Fruit fly (Drosophila melanogaster) whole organism, embryonic: ENCODE results near the gene CG10576.
A peak's percentile ranks its signal among the peaks of the same experiment; 100 is the strongest.

Source experiments
- Adf1 ChIP-seq: fragments of 200-800 bp; sonication (Bioruptor generic); IDR thresholded peaks from 2 replicates; pipeline ENCODE4 v1.3.6; 2022; ENCODE audit warnings: missing biosample characterization, missing genetic modification characterization
- Aef1 ChIP-seq: fragments of 200-800 bp; sonication (Bioruptor generic); IDR thresholded peaks from 3 replicates; pipeline ENCODE4 v1.3.6; 2022; ENCODE audit warnings: missing biosample characterization, missing genetic modification characterization
- Asciz ChIP-seq: fragments of 200-800 bp; sonication (Bioruptor generic); optimal IDR thresholded peaks from 2 replicates; lab custom pipeline; 2017; ENCODE audit warnings: missing biosample characterization, mild to moderate bottlenecking, missing genetic modification characterization, missing genetic modification reagents
- Bgb ChIP-seq: fragments of 200-800 bp; sonication (Bioruptor generic); IDR thresholded peaks from 2 replicates; pipeline ENCODE4 v1.3.6; 2022; ENCODE audit warnings: missing biosample characterization, missing genetic modification characterization; ENCODE audit not compliant: partially characterized antibody
- CG10543 ChIP-seq: fragments of 200-800 bp; sonication (Bioruptor generic); optimal IDR thresholded peaks from 3 replicates; lab custom pipeline; 2017; ENCODE audit warnings: missing biosample characterization, mild to moderate bottlenecking, missing genetic modification characterization, moderate library complexity
- CG12071 ChIP-seq: fragments of 200-800 bp; sonication (Bioruptor generic); optimal IDR thresholded peaks from 3 replicates; lab custom pipeline; 2018; ENCODE audit warnings: missing biosample characterization, mild to moderate bottlenecking, missing genetic modification characterization
- CG12391 ChIP-seq: fragments of 200-800 bp; sonication (Bioruptor generic); optimal IDR thresholded peaks from 3 replicates; lab custom pipeline; 2018; ENCODE audit warnings: missing biosample characterization, mild to moderate bottlenecking, missing genetic modification characterization, moderate library complexity
- CG12744 ChIP-seq: fragments of 200-800 bp; sonication (Bioruptor generic); optimal IDR thresholded peaks from 2 replicates; lab custom pipeline; 2016; ENCODE audit warnings: missing biosample characterization, missing genetic modification characterization
- CG12769 ChIP-seq: fragments of 200-800 bp; sonication (Bioruptor generic); optimal IDR thresholded peaks from 2 replicates; lab custom pipeline; 2019; ENCODE audit warnings: missing biosample characterization, mild to moderate bottlenecking, missing genetic modification characterization, moderate library complexity
- CG13287 ChIP-seq: fragments of 200-800 bp; sonication (Bioruptor generic); IDR thresholded peaks from 2 replicates; pipeline ENCODE4 v1.3.6; 2022; ENCODE audit warnings: missing biosample characterization, missing genetic modification characterization; ENCODE audit not compliant: partially characterized antibody
- CG14965 ChIP-seq: fragments of 200-800 bp; sonication (Bioruptor generic); optimal IDR thresholded peaks from 2 replicates; lab custom pipeline; 2016; ENCODE audit warnings: missing biosample characterization, missing genetic modification characterization, borderline replicate concordance
- CG15011 ChIP-seq: fragments of 200-800 bp; sonication (Bioruptor generic); optimal IDR thresholded peaks from 3 replicates; lab custom pipeline; 2018; ENCODE audit warnings: missing biosample characterization, mild to moderate bottlenecking, missing genetic modification characterization
- CG17186 ChIP-seq: fragments of 200-800 bp; sonication (Bioruptor generic); optimal IDR thresholded peaks from 3 replicates; lab custom pipeline; 2017; ENCODE audit warnings: missing biosample characterization, missing genetic modification reagents, missing genetic modification characterization
- CG17359 ChIP-seq: fragments of 200-800 bp; sonication (Bioruptor generic); optimal IDR thresholded peaks from 3 replicates; lab custom pipeline; 2018; ENCODE audit warnings: missing biosample characterization, mild to moderate bottlenecking, missing genetic modification characterization, moderate library complexity
- CG18476 ChIP-seq: fragments of 200-800 bp; sonication (Bioruptor generic); optimal IDR thresholded peaks from 2 replicates; lab custom pipeline; 2016; ENCODE audit warnings: missing biosample characterization, mild to moderate bottlenecking, missing genetic modification characterization
- CG2199 ChIP-seq: fragments of 200-800 bp; sonication (Bioruptor generic); IDR thresholded peaks from 3 replicates; pipeline ENCODE4 v1.3.6; 2022; ENCODE audit warnings: missing biosample characterization, missing genetic modification characterization
- CG32772 ChIP-seq: fragments of 200-800 bp; sonication (Bioruptor generic); IDR thresholded peaks from 2 replicates; pipeline ENCODE4 v1.3.6; 2022; ENCODE audit warnings: missing biosample characterization, missing genetic modification characterization
- CG34376 ChIP-seq: fragments of 200-800 bp; sonication (Bioruptor generic); optimal IDR thresholded peaks from 2 replicates; lab custom pipeline; 2018; ENCODE audit warnings: missing biosample characterization, mild to moderate bottlenecking, missing genetic modification characterization
- CG4282 ChIP-seq: fragments of 200-800 bp; sonication (Bioruptor generic); optimal IDR thresholded peaks from 2 replicates; lab custom pipeline; 2016; ENCODE audit warnings: missing biosample characterization, missing genetic modification characterization
- CG6175 ChIP-seq: fragments of 200-800 bp; sonication (Bioruptor generic); IDR thresholded peaks from 3 replicates; pipeline ENCODE4 v1.3.6; 2022; ENCODE audit warnings: missing biosample characterization, missing genetic modification characterization
- CG7357 ChIP-seq: fragments of 200-800 bp; sonication (Bioruptor generic); IDR thresholded peaks from 3 replicates; pipeline ENCODE4 v1.3.6; 2022; ENCODE audit warnings: missing biosample characterization, missing genetic modification characterization
- CG7987 ChIP-seq: fragments of 200-800 bp; sonication (Bioruptor generic); optimal IDR thresholded peaks from 2 replicates; lab custom pipeline; 2018; ENCODE audit warnings: missing biosample characterization, mild to moderate bottlenecking, missing genetic modification characterization, moderate library complexity
- CG8944 ChIP-seq: fragments of 200-800 bp; sonication (Bioruptor generic); optimal IDR thresholded peaks from 3 replicates; lab custom pipeline; 2016; ENCODE audit warnings: missing biosample characterization, missing genetic modification characterization
- Deaf1 ChIP-seq: fragments of 200-800 bp; optimal IDR thresholded peaks from 3 replicates; lab custom pipeline; 2019; ENCODE audit warnings: missing biosample characterization, mild to moderate bottlenecking, missing genetic modification characterization, moderate library complexity
- E2f1 ChIP-seq: fragments of 200-800 bp; sonication (Bioruptor generic); IDR thresholded peaks from 2 replicates; pipeline ENCODE4 v1.3.6; 2022; ENCODE audit warnings: missing biosample characterization, missing genetic modification characterization
- ERR ChIP-seq: fragments of 200-800 bp; sonication (Bioruptor generic); optimal IDR thresholded peaks from 2 replicates; lab custom pipeline; 2016; ENCODE audit warnings: missing biosample characterization, missing genetic modification characterization
- HLH3B ChIP-seq: fragments of 200-800 bp; sonication (Bioruptor generic); IDR thresholded peaks from 2 replicates; pipeline ENCODE4 v1.3.6; 2022; ENCODE audit warnings: missing biosample characterization, missing genetic modification characterization
- Hey ChIP-seq: fragments of 200-800 bp; sonication (Bioruptor generic); optimal IDR thresholded peaks from 3 replicates; lab custom pipeline; 2018; ENCODE audit warnings: missing biosample characterization, mild to moderate bottlenecking, missing genetic modification characterization
- HmgZ ChIP-seq: fragments of 200-800 bp; sonication (Bioruptor generic); optimal IDR thresholded peaks from 2 replicates; lab custom pipeline; 2018; ENCODE audit warnings: missing biosample characterization, mild to moderate bottlenecking, missing genetic modification characterization
- Lpt ChIP-seq: fragments of >200 bp; optimal IDR thresholded peaks from 2 replicates; lab custom pipeline; 2018; ENCODE audit warnings: missing biosample characterization, missing genetic modification characterization
- Nf-YC ChIP-seq: fragments of 200-800 bp; optimal IDR thresholded peaks from 3 replicates; lab custom pipeline; 2019; ENCODE audit warnings: missing biosample characterization, mild to moderate bottlenecking, missing genetic modification characterization, moderate library complexity
- Oli ChIP-seq: fragments of 200-800 bp; sonication (Bioruptor generic); optimal IDR thresholded peaks from 2 replicates; lab custom pipeline; 2018; ENCODE audit warnings: missing biosample characterization, mild to moderate bottlenecking, missing genetic modification characterization, moderate library complexity
- Ravus ChIP-seq: fragments of 200-800 bp; sonication (Bioruptor generic); IDR thresholded peaks from 2 replicates; pipeline ENCODE4 v1.3.6; 2022; ENCODE audit warnings: missing biosample characterization, missing genetic modification characterization
- Six4 ChIP-seq: fragments of 200-800 bp; sonication (Bioruptor generic); optimal IDR thresholded peaks from 2 replicates; lab custom pipeline; 2016; ENCODE audit warnings: missing biosample characterization, missing genetic modification characterization
- Sry-δ ChIP-seq: fragments of 200-800 bp; sonication (Bioruptor generic); optimal IDR thresholded peaks from 2 replicates; lab custom pipeline; 2016; ENCODE audit warnings: missing biosample characterization, missing genetic modification characterization
- abd-A ChIP-seq: fragments of 200-800 bp; sonication (Bioruptor generic); optimal IDR thresholded peaks from 3 replicates; lab custom pipeline; 2019; ENCODE audit warnings: missing biosample characterization, mild to moderate bottlenecking, missing genetic modification characterization, moderate library complexity
- chif ChIP-seq, 2 experiments: fragments of 200-800 bp; sonication (Bioruptor generic); optimal IDR thresholded peaks; 3 replicates each; lab custom pipeline; 2016; ENCODE audit warnings: missing biosample characterization in 2 of 2, missing genetic modification characterization in 2 of 2
- cwo ChIP-seq: fragments of 200-800 bp; sonication (Bioruptor generic); optimal IDR thresholded peaks from 3 replicates; lab custom pipeline; 2017; ENCODE audit warnings: missing biosample characterization, missing genetic modification characterization, mild to moderate bottlenecking, moderate library complexity, missing genetic modification reagents
- exex ChIP-seq: fragments of 200-800 bp; sonication (Bioruptor generic); optimal IDR thresholded peaks from 4 replicates; lab custom pipeline; 2018; ENCODE audit warnings: missing biosample characterization, mild to moderate bottlenecking, missing genetic modification characterization, moderate library complexity
- fd102C ChIP-seq: fragments of 200-800 bp; sonication (Bioruptor generic); optimal IDR thresholded peaks from 2 replicates; lab custom pipeline; 2018; ENCODE audit warnings: missing biosample characterization, mild to moderate bottlenecking, missing genetic modification characterization, moderate library complexity
- grn ChIP-seq: fragments of 200-800 bp; sonication (Bioruptor generic); optimal IDR thresholded peaks from 3 replicates; lab custom pipeline; 2017; ENCODE audit warnings: missing biosample characterization, missing genetic modification characterization
- h ChIP-seq: fragments of >200 bp; optimal IDR thresholded peaks from 2 replicates; lab custom pipeline; 2017
- hb ChIP-seq: fragments of 200-800 bp; sonication (Bioruptor generic); IDR thresholded peaks from 3 replicates; pipeline ENCODE4 v1.3.6; 2022; ENCODE audit warnings: missing biosample characterization, missing genetic modification characterization; ENCODE audit not compliant: partially characterized antibody
- ind ChIP-seq: fragments of 200-800 bp; sonication (Bioruptor generic); optimal IDR thresholded peaks from 3 replicates; lab custom pipeline; 2016; ENCODE audit warnings: missing biosample characterization, missing genetic modification characterization
- pita ChIP-seq: fragments of 200-800 bp; sonication (Bioruptor generic); optimal IDR thresholded peaks from 2 replicates; lab custom pipeline; 2017; ENCODE audit warnings: missing biosample characterization, mild to moderate bottlenecking, missing genetic modification characterization
- rib ChIP-seq: fragments of 200-800 bp; sonication (Bioruptor generic); IDR thresholded peaks from 2 replicates; pipeline ENCODE4 v1.3.6; 2022; ENCODE audit warnings: missing biosample characterization, missing genetic modification characterization
- sens ChIP-seq: fragments of 200-800 bp; sonication (Bioruptor generic); peaks from one replicate; lab custom pipeline; 2016; ENCODE audit warnings: missing biosample characterization, missing genetic modification characterization
- shn ChIP-seq: fragments of 200-800 bp; sonication (Bioruptor generic); optimal IDR thresholded peaks from 3 replicates; lab custom pipeline; 2016; ENCODE audit warnings: missing biosample characterization, missing genetic modification characterization
- tup ChIP-seq: fragments of 200-800 bp; sonication (Bioruptor generic); optimal IDR thresholded peaks from 2 replicates; lab custom pipeline; 2016; ENCODE audit warnings: missing biosample characterization, mild to moderate bottlenecking, missing genetic modification characterization, moderate library complexity
- unpg ChIP-seq: fragments of 200-800 bp; sonication (Bioruptor generic); optimal IDR thresholded peaks from 3 replicates; lab custom pipeline; 2018; ENCODE audit warnings: missing biosample characterization, mild to moderate bottlenecking, missing genetic modification characterization, moderate library complexity
- yki ChIP-seq: fragments of >200 bp; optimal IDR thresholded peaks from 3 replicates; lab custom pipeline; 2018

Gene CG10576

DNA sequence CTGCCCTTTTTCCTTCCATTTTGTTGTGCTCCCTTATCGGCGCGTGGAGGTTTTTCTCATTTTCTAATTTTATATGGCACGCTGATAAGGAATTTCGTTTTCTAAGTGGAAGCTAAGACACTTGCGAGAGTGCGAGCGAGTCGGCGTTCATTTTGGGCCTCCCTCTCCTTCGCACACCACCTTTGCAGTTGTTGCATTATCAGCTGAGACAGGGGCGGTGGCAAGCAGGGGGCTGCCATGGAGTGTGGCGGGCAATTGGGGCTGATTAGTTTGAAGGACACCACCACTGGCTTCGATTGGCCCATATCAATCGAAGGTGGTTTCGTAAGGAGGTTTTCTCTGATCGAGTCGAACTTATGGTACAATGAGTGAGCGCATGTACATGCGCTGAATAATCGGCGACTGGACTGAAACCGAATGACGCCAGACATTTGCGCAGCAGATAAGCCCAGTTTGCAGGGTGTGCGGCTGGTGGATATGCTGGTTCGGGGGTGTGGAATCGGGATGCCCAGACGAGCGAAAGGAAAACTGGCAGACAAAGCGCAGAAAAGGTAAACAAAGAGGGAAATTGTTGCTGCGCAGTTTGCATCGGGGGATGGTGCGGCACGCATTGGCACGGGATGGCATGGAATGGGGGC is 44.3 kb upstream of the CG10576 start (continued):
- no peak for TF ChIP-seq CG2199
- peak; percentile 97 for TF ChIP-seq grn (GFP tag; lab: Kevin White, UChicago)
- peak; percentile 29 for TF ChIP-seq sens
- TF ChIP-seq fd102C (GFP tag; lab: Kevin White, UChicago), result no peak
- peak; percentile 22 for TF ChIP-seq shn
- no peak for TF ChIP-seq chif (GFP tag; optimal IDR thresholded peaks at IDR 0.05; lab: Kevin White, UChicago)
- TF ChIP-seq CG7987, result peak; percentile 9
- TF ChIP-seq Deaf1 (tag; lab: Kevin White, UChicago), result peak; percentile 17
- TF ChIP-seq tup (GFP tag; lab: Kevin White, UChicago), result peak; percentile 10
- TF ChIP-seq yki (lab: Kevin White, UChicago), result no peak
- no peak; the same call in 1 of the 2 replicates for TF ChIP-seq E2f1
- TF ChIP-seq CG12391 (tag; lab: Kevin White, UChicago), result no peak
- TF ChIP-seq Ravus, result no peak
- no peak for TF ChIP-seq CG7357
- peak; percentile 80 for TF ChIP-seq Nf-YC (tag; lab: Kevin White, UChicago)
- peak; percentile 17; the same call in 1 of the 2 replicates for TF ChIP-seq rib
- no peak for TF ChIP-seq CG14965 (GFP tag; lab: Kevin White, UChicago)
- TF ChIP-seq ERR (GFP tag; lab: Kevin White, UChicago), result no peak
- TF ChIP-seq pita, result no peak
- TF ChIP-seq HLH3B (GFP tag; lab: Robert Waterston, UW), result no peak
- no peak for TF ChIP-seq CG8944 (GFP tag; lab: Kevin White, UChicago)
- no peak for TF ChIP-seq CG32772
- no peak for TF ChIP-seq ind
- no peak for TF ChIP-seq Bgb (GFP tag; lab: Robert Waterston, UW)
- TF ChIP-seq Asciz (GFP tag; lab: Kevin White, UChicago), result no peak
- no peak for TF ChIP-seq CG18476 (GFP tag; lab: Kevin White, UChicago)
- peak; percentile 98 for TF ChIP-seq Hey (tag; lab: Kevin White, UChicago)
- no peak for TF ChIP-seq CG6175 (GFP tag; lab: Robert Waterston, UW)
- TF ChIP-seq CG10543 (GFP tag; lab: Kevin White, UChicago), result peak; percentile 66
- peak; percentile 95 for TF ChIP-seq CG34376
- peak; percentile 29 for TF ChIP-seq HmgZ (tag; lab: Kevin White, UChicago)
- no peak for TF ChIP-seq Six4 (GFP tag; lab: Kevin White, UChicago)
- no peak for TF ChIP-seq CG4282 (GFP tag; lab: Kevin White, UChicago)
- peak; percentile 10 for TF ChIP-seq CG12071 (GFP tag; lab: Kevin White, UChicago)
- TF ChIP-seq CG17359, result no peak
- TF ChIP-seq abd-A, result no peak
- TF ChIP-seq CG12744 (GFP tag; lab: Kevin White, UChicago), result no peak
- TF ChIP-seq CG15011 (GFP tag; lab: Kevin White, UChicago), result no peak
- TF ChIP-seq cwo, result peak; percentile 22
- peak; percentile 92 for TF ChIP-seq Aef1
- no peak for TF ChIP-seq Oli (tag; lab: Kevin White, UChicago)
- no peak for TF ChIP-seq CG13287 (GFP tag; lab: Robert Waterston, UW)
- TF ChIP-seq CG17186 (GFP tag; lab: Kevin White, UChicago), result no peak
- no peak for TF ChIP-seq h (lab: Kevin White, UChicago)
- no peak for TF ChIP-seq Lpt (GFP tag; lab: Kevin White, UChicago)
- TF ChIP-seq Sry-δ (GFP tag; lab: Kevin White, UChicago), result no peak
- no peak for TF ChIP-seq unpg (GFP tag; lab: Kevin White, UChicago)
- TF ChIP-seq CG12769 (tag; lab: Kevin White, UChicago), result peak; percentile 4
- TF ChIP-seq hb (GFP tag; lab: Robert Waterston, UW), result 0 out of 3 replicates have a peak, but pooled peaks have one; percentile 45
- peak; percentile 92 for TF ChIP-seq exex (tag; lab: Kevin White, UChicago)
- TF ChIP-seq Adf1, result peak; percentile 45
